Worm (Caenorhabditis elegans) whole organism, L4 larva: ENCODE measurements around the gene ZK945.4.
A peak's percentile ranks its signal among the peaks of the same experiment; 100 is the strongest.

Source experiments
- F26F4.8 ChIP-seq: fragments of 200-800 bp; sonication (Bioruptor generic); conservative IDR thresholded peaks from 2 replicates; pipeline ENCODE4 v1.3.6; 2022; ENCODE audit warnings: missing genetic modification characterization, missing compliant biosample characterization
- F37D6.2 ChIP-seq: sonication (generic microtip); optimal IDR thresholded peaks from 2 replicates; lab custom pipeline; 2016; ENCODE audit warnings: mild to moderate bottlenecking, missing genetic modification characterization, missing compliant biosample characterization
- Y48G9A.11 ChIP-seq: fragments of 200-800 bp; sonication (Bioruptor generic); IDR thresholded peaks from 2 replicates; pipeline ENCODE4 v1.3.6; 2022; ENCODE audit warnings: missing genetic modification reagents, missing genetic modification characterization, missing compliant biosample characterization
- ZK546.5 ChIP-seq, 2 experiments: sonication (generic microtip); optimal IDR thresholded peaks; 2 replicates each; lab custom pipeline; 2017; ENCODE audit warnings: missing biosample characterization in 2 of 2, missing genetic modification characterization in 2 of 2
- aha-1 ChIP-seq: fragments of 150-350 bp; peaks from one replicate; lab custom pipeline; 2014; ENCODE audit warnings: missing biosample characterization, missing genetic modification characterization
- ctbp-1 ChIP-seq: fragments of 200-800 bp; sonication (Bioruptor generic); IDR thresholded peaks from 2 replicates; pipeline ENCODE4 v1.3.6; 2022; ENCODE audit warnings: missing genetic modification reagents, missing genetic modification characterization, missing compliant biosample characterization
- daf-12 ChIP-seq: fragments of 150-350 bp; optimal IDR thresholded peaks from 2 replicates; lab custom pipeline; 2014; ENCODE audit warnings: missing biosample characterization, missing genetic modification reagents, missing genetic modification characterization
- dmd-6 ChIP-seq: fragments of 200-800 bp; sonication (Bioruptor generic); IDR thresholded peaks from 2 replicates; pipeline ENCODE4 v1.3.6; 2022; ENCODE audit warnings: missing genetic modification reagents, missing genetic modification characterization, missing compliant biosample characterization
- dmd-9 ChIP-seq: fragments of 200-800 bp; sonication (Bioruptor generic); IDR thresholded peaks from 2 replicates; pipeline ENCODE4 v1.3.6; 2022; ENCODE audit warnings: missing genetic modification reagents, missing genetic modification characterization, missing compliant biosample characterization
- duxl-1 ChIP-seq: sonication (generic microtip); optimal IDR thresholded peaks from 2 replicates; lab custom pipeline; 2016; ENCODE audit warnings: mild to moderate bottlenecking, missing genetic modification characterization, moderate library complexity, missing compliant biosample characterization; ENCODE audit not compliant: poor library complexity
- egl-27 ChIP-seq: sonication (generic microtip); optimal IDR thresholded peaks from 3 replicates; lab custom pipeline; 2017; ENCODE audit warnings: missing biosample characterization, missing genetic modification reagents, missing genetic modification characterization
- hlh-11 ChIP-seq: fragments of 200-800 bp; sonication (Bioruptor generic); optimal IDR thresholded peaks from 2 replicates; lab custom pipeline; 2018; ENCODE audit warnings: mild to moderate bottlenecking, missing genetic modification characterization, missing compliant biosample characterization
- hmg-1.1 ChIP-seq: fragments of 200-800 bp; sonication (Bioruptor generic); IDR thresholded peaks from 2 replicates; pipeline ENCODE4 v1.3.6; 2022; ENCODE audit warnings: missing genetic modification reagents, missing genetic modification characterization, missing compliant biosample characterization
- jun-1 ChIP-seq: fragments of 150-350 bp; optimal IDR thresholded peaks from 2 replicates; lab custom pipeline; 2014; ENCODE audit warnings: missing biosample characterization, missing genetic modification reagents, missing genetic modification characterization
- lin-1 ChIP-seq: fragments of 200-800 bp; sonication (Bioruptor generic); IDR thresholded peaks from 2 replicates; pipeline ENCODE4 v1.3.6; 2022; ENCODE audit warnings: missing genetic modification reagents, missing genetic modification characterization, missing compliant biosample characterization
- lin-39 ChIP-seq: fragments of 150-350 bp; optimal IDR thresholded peaks from 2 replicates; lab custom pipeline; 2014; ENCODE audit warnings: missing biosample characterization, missing genetic modification reagents, missing genetic modification characterization
- lir-3 ChIP-seq: sonication (generic microtip); optimal IDR thresholded peaks from 2 replicates; lab custom pipeline; 2016; ENCODE audit warnings: mild to moderate bottlenecking, missing genetic modification characterization, missing compliant biosample characterization
- mxl-2 ChIP-seq: fragments of 200-800 bp; sonication (Bioruptor generic); conservative IDR thresholded peaks from 2 replicates; pipeline ENCODE4 v1.3.6; 2022; ENCODE audit warnings: missing genetic modification reagents, missing genetic modification characterization, missing compliant biosample characterization
- mxl-3 ChIP-seq: fragments of 200-800 bp; sonication (Bioruptor generic); optimal IDR thresholded peaks from 2 replicates; lab custom pipeline; 2018; ENCODE audit warnings: mild to moderate bottlenecking, missing genetic modification characterization, missing compliant biosample characterization
- nhr-10 ChIP-seq: fragments of 150-350 bp; optimal IDR thresholded peaks from 2 replicates; lab custom pipeline; 2014; ENCODE audit warnings: missing biosample characterization, missing genetic modification characterization
- nhr-102 ChIP-seq: sonication (generic microtip); optimal IDR thresholded peaks from 2 replicates; lab custom pipeline; 2016; ENCODE audit warnings: mild to moderate bottlenecking, missing genetic modification characterization, moderate library complexity, missing compliant biosample characterization
- nhr-11 ChIP-seq: fragments of 150-350 bp; optimal IDR thresholded peaks from 2 replicates; lab custom pipeline; 2014; ENCODE audit warnings: missing biosample characterization, missing genetic modification characterization
- nhr-111 ChIP-seq: fragments of 200-800 bp; sonication (Bioruptor generic); optimal IDR thresholded peaks from 2 replicates; lab custom pipeline; 2018; ENCODE audit warnings: mild to moderate bottlenecking, missing genetic modification characterization, missing compliant biosample characterization
- nhr-237 ChIP-seq: sonication (generic microtip); optimal IDR thresholded peaks from 2 replicates; lab custom pipeline; 2017; ENCODE audit warnings: missing biosample characterization, missing genetic modification characterization
- nhr-25 ChIP-seq: sonication (generic microtip); optimal IDR thresholded peaks from 2 replicates; lab custom pipeline; 2017; ENCODE audit warnings: missing genetic modification characterization, mild to moderate bottlenecking, missing compliant biosample characterization, antibody characterized with exemption, moderate library complexity, borderline replicate concordance; ENCODE audit not compliant: insufficient read depth
- nhr-28 ChIP-seq: fragments of 150-350 bp; optimal IDR thresholded peaks from 2 replicates; lab custom pipeline; 2014; ENCODE audit warnings: missing biosample characterization, missing genetic modification characterization
- nhr-6 ChIP-seq: fragments of 150-350 bp; optimal IDR thresholded peaks from 2 replicates; lab custom pipeline; 2014; ENCODE audit warnings: missing biosample characterization, missing genetic modification characterization
- pha-4 ChIP-seq, 2 experiments: fragments of 150-350 bp in 1 of 2; fragments of 200-800 bp in 1 of 2; sonication (Bioruptor generic) in 1 of 2; IDR thresholded peaks in 1 of 2; optimal IDR thresholded peaks in 1 of 2; 2 replicates each; pipeline versions ENCODE4 v1.3.6 to Lab custom; 2014 to 2022; ENCODE audit warnings: missing genetic modification characterization in 2 of 2, missing genetic modification reagents in 2 of 2, missing biosample characterization in 1 of 2, missing compliant biosample characterization in 1 of 2
- php-3 ChIP-seq: fragments of 200-800 bp; sonication (Bioruptor generic); IDR thresholded peaks from 2 replicates; pipeline ENCODE4 v1.3.6; 2022; ENCODE audit warnings: missing genetic modification reagents, missing genetic modification characterization, missing compliant biosample characterization
- pqm-1 ChIP-seq: sonication (generic microtip); optimal IDR thresholded peaks from 2 replicates; lab custom pipeline; 2017; ENCODE audit warnings: missing biosample characterization, missing genetic modification characterization
- tra-1 ChIP-seq: fragments of 200-800 bp; sonication (Bioruptor generic); IDR thresholded peaks from 2 replicates; pipeline ENCODE4 v1.3.6; 2022; ENCODE audit warnings: missing genetic modification reagents, missing genetic modification characterization, missing compliant biosample characterization
- unc-130 ChIP-seq: sonication (generic microtip); optimal IDR thresholded peaks from 2 replicates; lab custom pipeline; 2016; ENCODE audit warnings: missing genetic modification reagents, missing genetic modification characterization, missing compliant biosample characterization
- unc-62 ChIP-seq, 3 experiments: fragments of 150-350 bp in 1 of 3; sonication (generic microtip); optimal IDR thresholded peaks in 2 of 3; peaks in 1 of 3; 1 replicate in 1 of 3; 2 replicates in 2 of 3; lab custom pipeline; 2014 to 2017; ENCODE audit warnings: missing biosample characterization in 3 of 3, missing genetic modification characterization in 3 of 3, missing genetic modification reagents in 3 of 3, missing genotype in 1 of 3
- vab-7 ChIP-seq: fragments of 200-800 bp; sonication (Bioruptor generic); IDR thresholded peaks from 2 replicates; pipeline ENCODE4 v1.3.6; 2022; ENCODE audit warnings: missing genetic modification reagents, missing genetic modification characterization, missing compliant biosample characterization
- zip-11 ChIP-seq: fragments of 200-800 bp; sonication (Bioruptor generic); IDR thresholded peaks from 2 replicates; pipeline ENCODE4 v1.3.6; 2022; ENCODE audit warnings: missing genetic modification characterization, missing compliant biosample characterization

ZK945.4 gene

ce11 chrII:10146488-10146887 lies 41.0 kb upstream of the ZK945.4 start, which contains the start of gene pax-3:
pax-3 (plus strand) TSS chrII:10146570.
- peak in 1 of 2 experiments; percentile 3 for TF ChIP-seq unc-62 (GFP tag; optimal IDR thresholded peaks at IDR 0.05 in 1 of 2; lab: Kevin White, UChicago)
- TF ChIP-seq unc-62 (tag; optimal IDR thresholded peaks at IDR 0.05; lab: Kevin White, UChicago) = no peak
- no peak for TF ChIP-seq ctbp-1 (GFP tag; lab: Robert Waterston, UW)
- peak; percentile 88 for TF ChIP-seq aha-1

- TF ChIP-seq unc-62 (GFP tag; optimal IDR thresholded peaks at IDR 0.05 in 1 of 2; lab: Kevin White, UChicago) = peak in 1 of 2 experiments; percentile 70
- no peak for TF ChIP-seq unc-62 (tag; optimal IDR thresholded peaks at IDR 0.05; lab: Kevin White, UChicago)
- no peak for TF ChIP-seq lir-3 (tag; lab: Kevin White, UChicago)
Observed at ce11 chrII:10144092-10144491, 38.6 kb upstream of the ZK945.4 start, which contains the start of gene F27E5.3. F27E5.3 (minus strand) TSS chrII:10144192.

- TF ChIP-seq daf-12 (no peak), dmd-9 (no peak), nhr-6 (tag; lab: Kevin White, UChicago) (no peak), mxl-3 (GFP tag; lab: Kevin White, UChicago) (peak; percentile 66), hmg-1.1 (no peak), lir-3 (tag; lab: Kevin White, UChicago) (no peak), F26F4.8 (GFP tag; lab: Robert Waterston, UW) (no peak), unc-130 (no peak), mxl-2 (GFP tag; lab: Robert Waterston, UW) (no peak), vab-7 (no peak), zip-11 (no peak), jun-1 (tag; lab: Kevin White, UChicago) (no peak), nhr-237 (tag; lab: Kevin White, UChicago) (no peak), Y48G9A.11 (GFP tag; lab: Robert Waterston, UW) (no peak), php-3 (GFP tag; lab: Robert Waterston, UW) (0 out of 2 replicates have a peak, but pooled peaks have one; percentile 24), lin-39 (tag; lab: Kevin White, UChicago) (no peak), tra-1 (no peak), pha-4 (GFP tag; IDR thresholded peaks at IDR 0.05; lab: Robert Waterston, UW) (no peak), pha-4 (tag; optimal IDR thresholded peaks at IDR 0.05; lab: Kevin White, UChicago) (no peak), nhr-10 (tag; lab: Kevin White, UChicago) (no peak), nhr-28 (tag; lab: Kevin White, UChicago) (peak; percentile 41), hlh-11 (tag; lab: Kevin White, UChicago) (peak; percentile 8), aha-1 (no peak), unc-62 (GFP tag; optimal IDR thresholded peaks at IDR 0.05 in 1 of 2; lab: Kevin White, UChicago) (no peak), unc-62 (tag; optimal IDR thresholded peaks at IDR 0.05; lab: Kevin White, UChicago) (no peak), ZK546.5 (tag; optimal IDR thresholded peaks at IDR 0.05; lab: Kevin White, UChicago) (no peak), lin-1 (GFP tag; lab: Robert Waterston, UW) (no peak), nhr-102 (tag; lab: Kevin White, UChicago) (no peak), F37D6.2 (no peak), nhr-25 (tag; lab: Kevin White, UChicago) (no peak), duxl-1 (tag; lab: Kevin White, UChicago) (no peak), nhr-11 (tag; lab: Kevin White, UChicago) (no peak), nhr-111 (GFP tag; lab: Kevin White, UChicago) (no peak), egl-27 (tag; lab: Kevin White, UChicago) (no peak), dmd-6 (GFP tag; lab: Robert Waterston, UW) (peak; percentile 63), pqm-1 (peak; percentile 77)
Observed at ce11 chrII:10139177-10139640, 33.7 kb upstream of the ZK945.4 start, which contains the start of gene asah-2. asah-2 (plus strand) TSS chrII:10139590.
